Fruit fly (Drosophila melanogaster): Measurements from ENCODE around the gene Ripalpha.

dm6 chr2L:10200847-10201246 is at the start of gene Ripalpha, which contains the start of gene RpL7:
- TF ChIP-seq pan (optimal IDR thresholded peaks at IDR 0.05) (no peak), psq (optimal IDR thresholded peaks at IDR 0.05) (no peak), CG8478 (optimal IDR thresholded peaks at IDR 0.05) (no peak), Dll (optimal IDR thresholded peaks at IDR 0.05) (no peak)
